Fruit fly (Drosophila melanogaster): ENCODE results near the gene CG32988.

CG32988 gene

dm6 chr2L:8859839-8860238, 4.8 kb upstream of the CG32988 start (continued):
- TF ChIP-seq chm (GFP tag; IDR thresholded peaks at IDR 0.05) = peak; percentile 50; the same call in 1 of the 2 replicates
- TF ChIP-seq CG17359 (tag; optimal IDR thresholded peaks at IDR 0.05) = peak; percentile 22
- no peak for TF ChIP-seq CG13775 (GFP tag; optimal IDR thresholded peaks at IDR 0.05)
- TF ChIP-seq CG3726 (GFP tag; IDR thresholded peaks at IDR 0.05) = no peak
- no peak for TF ChIP-seq Rfx (GFP tag; IDR thresholded peaks at IDR 0.05)
- 0 out of 3 replicates have a peak, but pooled peaks have one; percentile 30 for TF ChIP-seq otp (GFP tag; IDR thresholded peaks at IDR 0.05)
- no peak for TF ChIP-seq knrl (GFP tag; IDR thresholded peaks at IDR 0.05; ENCODE audit: partially characterized antibody)
- TF ChIP-seq jigr1 (GFP tag; IDR thresholded peaks at IDR 0.05) = no peak
- TF ChIP-seq CG2889 (GFP tag; IDR thresholded peaks at IDR 0.05) = no peak
- TF ChIP-seq vfl (GFP tag; optimal IDR thresholded peaks at IDR 0.05) = no peak
- TF ChIP-seq CG6791 (GFP tag; IDR thresholded peaks at IDR 0.05; ENCODE audit: partially characterized antibody) = no peak
- TF ChIP-seq CG3163 (GFP tag; optimal IDR thresholded peaks at IDR 0.05) = no peak
- no peak for TF ChIP-seq hbn (GFP tag; IDR thresholded peaks at IDR 0.05; ENCODE audit: partially characterized antibody)
- TF ChIP-seq Side (GFP tag; optimal IDR thresholded peaks at IDR 0.05) = peak; percentile 9
- no peak for TF ChIP-seq vvl (GFP tag; IDR thresholded peaks at IDR 0.05)
- no peak for TF ChIP-seq Abd-B (GFP tag; optimal IDR thresholded peaks at IDR 0.05)
- TF ChIP-seq Hr39 (optimal IDR thresholded peaks at IDR 0.05) = no peak
- TF ChIP-seq CG2199 (GFP tag; IDR thresholded peaks at IDR 0.05) = 0 out of 3 replicates have a peak, but pooled peaks have one; percentile 30
- TF ChIP-seq Mad (GFP tag; optimal IDR thresholded peaks at IDR 0.05) = no peak
- TF ChIP-seq H15 (GFP tag; IDR thresholded peaks at IDR 0.05) = no peak
- TF ChIP-seq CG9876 (GFP tag; optimal IDR thresholded peaks at IDR 0.05) = no peak
- no peak for TF ChIP-seq CG13894 (tag; optimal IDR thresholded peaks at IDR 0.05)
- no peak for TF ChIP-seq CG9817 (tag; optimal IDR thresholded peaks at IDR 0.05)
- TF ChIP-seq CG4404 (GFP tag; IDR thresholded peaks at IDR 0.05) = no peak
- TF ChIP-seq C15 (GFP tag; IDR thresholded peaks at IDR 0.05) = no peak
- peak in 1 of 2 experiments; percentile 72 for TF ChIP-seq Pdp1 (GFP tag; optimal IDR thresholded peaks at IDR 0.05)
- TF ChIP-seq unc-4 (GFP tag; IDR thresholded peaks at IDR 0.05; ENCODE audit: partially characterized antibody) = no peak
- TF ChIP-seq CG7372 (GFP tag; IDR thresholded peaks at IDR 0.05) = no peak
- TF ChIP-seq CG18619 (GFP tag; optimal IDR thresholded peaks at IDR 0.05) = no peak
- no peak for TF ChIP-seq Gsc (GFP tag; IDR thresholded peaks at IDR 0.05)
- no peak for TF ChIP-seq repo (GFP tag; optimal IDR thresholded peaks at IDR 0.05)
- no peak for TF ChIP-seq CG2129 (GFP tag; IDR thresholded peaks at IDR 0.05; ENCODE audit: partially characterized antibody)
- TF ChIP-seq CG17568 (GFP tag; optimal IDR thresholded peaks at IDR 0.05) = peak; percentile 45
- TF ChIP-seq fd64A (GFP tag; optimal IDR thresholded peaks at IDR 0.05) = peak; percentile 48
- TF ChIP-seq CG1603 (tag; optimal IDR thresholded peaks at IDR 0.05) = peak; percentile 32
- no peak for TF ChIP-seq CG8281 (tag; optimal IDR thresholded peaks at IDR 0.05)
- peak; percentile 9 for TF ChIP-seq NfI (GFP tag; optimal IDR thresholded peaks at IDR 0.05)
- no peak for TF ChIP-seq CG31224 (GFP tag; IDR thresholded peaks at IDR 0.05)
- no peak for TF ChIP-seq tgo (GFP tag; IDR thresholded peaks at IDR 0.05)
- TF ChIP-seq Asciz (GFP tag; optimal IDR thresholded peaks at IDR 0.05) = peak; percentile 57
- no peak for TF ChIP-seq CG16813 (GFP tag; IDR thresholded peaks at IDR 0.05; ENCODE audit: partially characterized antibody)
- no peak for TF ChIP-seq CG30431 (GFP tag; optimal IDR thresholded peaks at IDR 0.05)
- peak; percentile 19 for TF ChIP-seq CG6254 (GFP tag; optimal IDR thresholded peaks at IDR 0.05)
- TF ChIP-seq CG10979 (tag; optimal IDR thresholded peaks at IDR 0.05) = no peak
- no peak for TF ChIP-seq YL-1 (GFP tag; optimal IDR thresholded peaks at IDR 0.05)
- no peak for TF ChIP-seq trem (tag; optimal IDR thresholded peaks at IDR 0.05)
- TF ChIP-seq Vsx1 (GFP tag; optimal IDR thresholded peaks at IDR 0.05) = no peak
- TF ChIP-seq da (GFP tag; optimal IDR thresholded peaks at IDR 0.05) = no peak
- TF ChIP-seq bcd (GFP tag; optimal IDR thresholded peaks at IDR 0.05) = no peak
- TF ChIP-seq ab (GFP tag; optimal IDR thresholded peaks at IDR 0.05) = no peak
- no peak for TF ChIP-seq esg (GFP tag; conservative IDR thresholded peaks at IDR 0.05)
- TF ChIP-seq ind (GFP tag; optimal IDR thresholded peaks at IDR 0.05) = no peak
